Fruit fly (Drosophila melanogaster) whole organism, adult: ENCODE data around the gene Oatp74D.

Experiments
- CG11617 ChIP-seq: fragments of 200-800 bp; sonication (Bioruptor generic); optimal IDR thresholded peaks from 2 replicates; lab custom pipeline; 2017; ENCODE audit warnings: mild to moderate bottlenecking, missing biosample characterization, missing genetic modification reagents, missing genetic modification characterization
- CG1620 ChIP-seq: fragments of 200-800 bp; sonication (Bioruptor generic); optimal IDR thresholded peaks from 2 replicates; lab custom pipeline; 2016; ENCODE audit warnings: missing biosample characterization, missing genetic modification characterization
- Clk ChIP-seq: fragments of 200-800 bp; sonication (Bioruptor generic); optimal IDR thresholded peaks from 2 replicates; lab custom pipeline; 2017; ENCODE audit warnings: missing biosample characterization, missing genetic modification characterization
- Crg-1 ChIP-seq: fragments of 200-800 bp; sonication (Bioruptor generic); optimal IDR thresholded peaks from 2 replicates; lab custom pipeline; 2016; ENCODE audit warnings: missing biosample characterization, missing genetic modification characterization
- Hr96 ChIP-seq: fragments of 200-800 bp; sonication (Bioruptor generic); optimal IDR thresholded peaks from 2 replicates; lab custom pipeline; 2016; ENCODE audit warnings: missing biosample characterization, missing genetic modification characterization
- Mnt ChIP-seq: fragments of 200-800 bp; sonication (Bioruptor generic); optimal IDR thresholded peaks from 2 replicates; lab custom pipeline; 2016; ENCODE audit warnings: missing biosample characterization, mild to moderate bottlenecking, missing genetic modification characterization
- cic ChIP-seq: fragments of 200-800 bp; sonication (Bioruptor generic); optimal IDR thresholded peaks from 2 replicates; lab custom pipeline; 2017; ENCODE audit warnings: missing biosample characterization, mild to moderate bottlenecking, missing genetic modification characterization, moderate library complexity
- cnc ChIP-seq, 2 experiments: fragments of >200 bp; optimal IDR thresholded peaks; 2 replicates each; lab custom pipeline; 2017
- kay ChIP-seq: fragments of 200-800 bp; sonication (Bioruptor generic); peaks from one replicate; lab custom pipeline; 2016; ENCODE audit warnings: missing biosample characterization, missing genetic modification characterization, borderline replicate concordance
- pad ChIP-seq: fragments of 200-800 bp; sonication (Bioruptor generic); optimal IDR thresholded peaks from 3 replicates; lab custom pipeline; 2017; ENCODE audit warnings: missing biosample characterization, missing genetic modification characterization, mild to moderate bottlenecking, moderate library complexity, missing genetic modification reagents
- toe ChIP-seq: fragments of 200-800 bp; sonication (Bioruptor generic); optimal IDR thresholded peaks from 2 replicates; lab custom pipeline; 2016; ENCODE audit warnings: missing biosample characterization, missing genetic modification characterization

dm6 chr3L:17497969-17498368, 11.1 kb downstream of the Oatp74D start:
- no peak for TF ChIP-seq toe (GFP tag; lab: Kevin White, UChicago)
- TF ChIP-seq cnc (optimal IDR thresholded peaks at IDR 0.05; lab: Kevin White, UChicago), result no peak
- TF ChIP-seq Crg-1 (GFP tag; lab: Kevin White, UChicago), result no peak
- TF ChIP-seq CG11617, result no peak
- TF ChIP-seq Clk, result no peak
- TF ChIP-seq cic (GFP tag; lab: Kevin White, UChicago), result no peak
- TF ChIP-seq kay (GFP tag; lab: Kevin White, UChicago), result no peak
- no peak for TF ChIP-seq pad
- no peak for TF ChIP-seq CG1620 (GFP tag; lab: Kevin White, UChicago)
- TF ChIP-seq Mnt (GFP tag; lab: Kevin White, UChicago), result no peak
- TF ChIP-seq Hr96 (GFP tag; lab: Kevin White, UChicago), result no peak
